Fruit fly (Drosophila melanogaster) whole organism, embryonic: ENCODE data around the gene CG2909.

ENCODE experiments used
- BtbVII ChIP-seq: fragments of 200-800 bp; sonication (Bioruptor generic); optimal IDR thresholded peaks from 3 replicates; lab custom pipeline; 2017; ENCODE audit warnings: missing biosample characterization, mild to moderate bottlenecking, missing genetic modification characterization
- CG10366 ChIP-seq: fragments of 200-800 bp; sonication (Bioruptor generic); IDR thresholded peaks from 2 replicates; pipeline ENCODE4 v1.3.6; 2022; ENCODE audit warnings: missing biosample characterization, missing genetic modification characterization
- CG12659 ChIP-seq: fragments of 200-800 bp; sonication (Bioruptor generic); optimal IDR thresholded peaks from 3 replicates; lab custom pipeline; 2017; ENCODE audit warnings: mild to moderate bottlenecking, missing biosample characterization, missing genetic modification reagents, missing genetic modification characterization
- CG13624 ChIP-seq: fragments of 200-800 bp; sonication (Bioruptor generic); optimal IDR thresholded peaks from 2 replicates; lab custom pipeline; 2016; ENCODE audit warnings: missing biosample characterization, missing genetic modification characterization
- CG14441 ChIP-seq: fragments of 200-800 bp; sonication (Bioruptor generic); IDR thresholded peaks from 2 replicates; pipeline ENCODE4 v1.3.6; 2022; ENCODE audit warnings: missing biosample characterization, missing genetic modification characterization
- CG14965 ChIP-seq: fragments of 200-800 bp; sonication (Bioruptor generic); optimal IDR thresholded peaks from 2 replicates; lab custom pipeline; 2016; ENCODE audit warnings: missing biosample characterization, missing genetic modification characterization, borderline replicate concordance
- CG15269 ChIP-seq: fragments of 200-800 bp; sonication (Bioruptor generic); optimal IDR thresholded peaks from 2 replicates; lab custom pipeline; 2018; ENCODE audit warnings: missing biosample characterization, mild to moderate bottlenecking, missing genetic modification characterization, moderate library complexity
- CG1602 ChIP-seq: fragments of 200-800 bp; sonication (Bioruptor generic); optimal IDR thresholded peaks from 3 replicates; lab custom pipeline; 2016; ENCODE audit warnings: missing biosample characterization, missing genetic modification characterization
- CG17385 ChIP-seq: fragments of 200-800 bp; sonication (Bioruptor generic); optimal IDR thresholded peaks from 3 replicates; lab custom pipeline; 2018; ENCODE audit warnings: missing biosample characterization, mild to moderate bottlenecking, missing genetic modification characterization
- CG18262 ChIP-seq: fragments of 200-800 bp; optimal IDR thresholded peaks from 3 replicates; lab custom pipeline; 2019; ENCODE audit warnings: missing biosample characterization, mild to moderate bottlenecking, missing genetic modification characterization, moderate library complexity
- CG2678 ChIP-seq: fragments of 200-800 bp; sonication (Bioruptor generic); optimal IDR thresholded peaks from 3 replicates; lab custom pipeline; 2019; ENCODE audit warnings: missing biosample characterization, mild to moderate bottlenecking, missing genetic modification characterization, moderate library complexity
- CG4820 ChIP-seq: fragments of 200-800 bp; sonication (Bioruptor generic); optimal IDR thresholded peaks from 3 replicates; lab custom pipeline; 2016; ENCODE audit warnings: missing biosample characterization, missing genetic modification characterization
- CG8388 ChIP-seq: fragments of 200-800 bp; sonication (Bioruptor generic); optimal IDR thresholded peaks from 2 replicates; lab custom pipeline; 2019; ENCODE audit warnings: missing biosample characterization, mild to moderate bottlenecking, missing genetic modification characterization, moderate library complexity
- CG8924 ChIP-seq: fragments of 200-800 bp; optimal IDR thresholded peaks from 3 replicates; lab custom pipeline; 2019; ENCODE audit warnings: missing biosample characterization, mild to moderate bottlenecking, missing genetic modification characterization, moderate library complexity
- CG9437 ChIP-seq: fragments of 200-800 bp; sonication (Bioruptor generic); optimal IDR thresholded peaks from 2 replicates; lab custom pipeline; 2018; ENCODE audit warnings: missing biosample characterization, mild to moderate bottlenecking, missing genetic modification characterization
- CG9727 ChIP-seq: fragments of 200-800 bp; sonication (Bioruptor generic); optimal IDR thresholded peaks from 3 replicates; lab custom pipeline; 2017; ENCODE audit warnings: missing biosample characterization, mild to moderate bottlenecking, missing genetic modification characterization
- D ChIP-seq, 2 experiments: fragments of 200-800 bp in 1 of 2; fragments of >200 bp in 1 of 2; sonication (Bioruptor generic) in 1 of 2; optimal IDR thresholded peaks; 2 replicates in 1 of 2; 3 replicates in 1 of 2; lab custom pipeline; 2017; ENCODE audit warnings: mild to moderate bottlenecking in 1 of 2, missing biosample characterization in 1 of 2, missing genetic modification characterization in 1 of 2, missing genetic modification reagents in 1 of 2
- Ets65A ChIP-seq: fragments of 200-800 bp; sonication (Bioruptor generic); peaks from one replicate; lab custom pipeline; 2016; ENCODE audit warnings: missing biosample characterization, missing genetic modification characterization
- Fer2 ChIP-seq: fragments of 200-800 bp; sonication (Bioruptor generic); optimal IDR thresholded peaks from 2 replicates; lab custom pipeline; 2018; ENCODE audit warnings: missing biosample characterization, mild to moderate bottlenecking, missing genetic modification characterization, moderate library complexity
- HHEX ChIP-seq: fragments of 200-800 bp; sonication (Bioruptor generic); optimal IDR thresholded peaks from 3 replicates; lab custom pipeline; 2017; ENCODE audit warnings: missing biosample characterization, mild to moderate bottlenecking, missing genetic modification characterization, missing genetic modification reagents
- HLHmδ ChIP-seq: fragments of 200-800 bp; sonication (Bioruptor generic); optimal IDR thresholded peaks from 2 replicates; lab custom pipeline; 2018; ENCODE audit warnings: missing biosample characterization, mild to moderate bottlenecking, missing genetic modification characterization, moderate library complexity
- Hmr ChIP-seq: fragments of 200-800 bp; sonication (Bioruptor generic); optimal IDR thresholded peaks from 3 replicates; lab custom pipeline; 2017; ENCODE audit warnings: mild to moderate bottlenecking, missing biosample characterization, missing genetic modification reagents, missing genetic modification characterization
- Hr3 ChIP-seq: fragments of 200-800 bp; sonication (Bioruptor generic); optimal IDR thresholded peaks from 3 replicates; lab custom pipeline; 2016; ENCODE audit warnings: missing biosample characterization, missing genetic modification characterization
- NC2β ChIP-seq: fragments of 200-800 bp; sonication (Bioruptor generic); optimal IDR thresholded peaks from 2 replicates; lab custom pipeline; 2016; ENCODE audit warnings: missing biosample characterization, missing genetic modification characterization
- PHDP ChIP-seq: fragments of 200-800 bp; sonication (Bioruptor generic); optimal IDR thresholded peaks from 3 replicates; lab custom pipeline; 2018; ENCODE audit warnings: missing biosample characterization, mild to moderate bottlenecking, missing genetic modification characterization, moderate library complexity
- Ptx1 ChIP-seq: fragments of 200-800 bp; sonication (Bioruptor generic); IDR thresholded peaks from 2 replicates; pipeline ENCODE4 v1.3.6; 2022; ENCODE audit warnings: missing biosample characterization, missing genetic modification characterization
- aop ChIP-seq: fragments of 200-800 bp; sonication (Bioruptor generic); IDR thresholded peaks from 2 replicates; pipeline ENCODE4 v1.3.6; 2022; ENCODE audit warnings: missing biosample characterization, missing genetic modification characterization
- bab2 ChIP-seq: fragments of 200-800 bp; sonication (Bioruptor generic); optimal IDR thresholded peaks from 2 replicates; lab custom pipeline; 2016; ENCODE audit warnings: missing biosample characterization, missing genetic modification characterization
- cas ChIP-seq: fragments of 200-800 bp; sonication (Bioruptor generic); IDR thresholded peaks from 2 replicates; pipeline ENCODE4 v1.3.6; 2022; ENCODE audit warnings: missing biosample characterization, missing genetic modification characterization
- dpn ChIP-seq, 2 experiments: fragments of 200-800 bp; sonication (Bioruptor generic); optimal IDR thresholded peaks; 3 replicates each; lab custom pipeline; 2016; ENCODE audit warnings: missing biosample characterization in 2 of 2, missing genetic modification characterization in 2 of 2
- exex ChIP-seq: fragments of 200-800 bp; sonication (Bioruptor generic); optimal IDR thresholded peaks from 4 replicates; lab custom pipeline; 2018; ENCODE audit warnings: missing biosample characterization, mild to moderate bottlenecking, missing genetic modification characterization, moderate library complexity
- fd3F ChIP-seq: fragments of 200-800 bp; sonication (Bioruptor generic); optimal IDR thresholded peaks from 2 replicates; lab custom pipeline; 2018; ENCODE audit warnings: missing biosample characterization, mild to moderate bottlenecking, missing genetic modification characterization, moderate library complexity
- grau ChIP-seq: fragments of 200-800 bp; optimal IDR thresholded peaks from 3 replicates; lab custom pipeline; 2019; ENCODE audit warnings: missing biosample characterization, mild to moderate bottlenecking, missing genetic modification characterization, moderate library complexity
- ham ChIP-seq: fragments of 200-800 bp; sonication (Bioruptor generic); IDR thresholded peaks from 2 replicates; pipeline ENCODE4 v1.3.6; 2022; ENCODE audit warnings: missing biosample characterization, missing genetic modification characterization
- hkb ChIP-seq, 2 experiments: fragments of 200-800 bp in 1 of 2; fragments of >200 bp in 1 of 2; sonication (Bioruptor generic) in 1 of 2; IDR thresholded peaks in 1 of 2; optimal IDR thresholded peaks in 1 of 2; 2 replicates each; pipeline versions ENCODE4 v1.3.6 to Lab custom; 2017 to 2022; ENCODE audit warnings: missing biosample characterization in 1 of 2, missing genetic modification characterization in 1 of 2
- ken ChIP-seq: fragments of 200-800 bp; sonication (Bioruptor generic); IDR thresholded peaks from 3 replicates; pipeline ENCODE4 v1.3.6; 2022; ENCODE audit warnings: missing biosample characterization, missing genetic modification characterization
- lola ChIP-seq, 3 experiments: fragments of >200 bp in 2 of 3; fragments of 200-800 bp in 1 of 3; sonication (Bioruptor generic) in 1 of 3; optimal IDR thresholded peaks; 2 replicates each; lab custom pipeline; 2017 to 2019; ENCODE audit warnings: missing biosample characterization in 3 of 3, missing genetic modification characterization in 3 of 3, mild to moderate bottlenecking in 1 of 3, moderate library complexity in 1 of 3
- luna ChIP-seq: fragments of 200-800 bp; sonication (Bioruptor generic); optimal IDR thresholded peaks from 2 replicates; lab custom pipeline; 2016; ENCODE audit warnings: missing biosample characterization, missing genetic modification characterization
- mam ChIP-seq: fragments of 200-800 bp; sonication (Bioruptor generic); optimal IDR thresholded peaks from 3 replicates; lab custom pipeline; 2016; ENCODE audit warnings: missing biosample characterization, missing genetic modification characterization
- peb ChIP-seq: fragments of 200-800 bp; sonication (Bioruptor generic); IDR thresholded peaks from 2 replicates; pipeline ENCODE4 v1.3.6; 2022; ENCODE audit warnings: missing biosample characterization, missing genetic modification characterization
- pum ChIP-seq: fragments of 200-800 bp; sonication (Bioruptor generic); optimal IDR thresholded peaks from 2 replicates; lab custom pipeline; 2016; ENCODE audit warnings: missing biosample characterization, missing genetic modification characterization
- repo ChIP-seq: fragments of 200-800 bp; sonication (Bioruptor generic); optimal IDR thresholded peaks from 2 replicates; lab custom pipeline; 2016; ENCODE audit warnings: missing biosample characterization, missing genetic modification characterization
- slp2 ChIP-seq: fragments of 200-800 bp; sonication (Bioruptor generic); optimal IDR thresholded peaks from 2 replicates; lab custom pipeline; 2016; ENCODE audit warnings: missing biosample characterization, missing genetic modification characterization
- sug ChIP-seq: fragments of 200-800 bp; optimal IDR thresholded peaks from 2 replicates; lab custom pipeline; 2019; ENCODE audit warnings: missing biosample characterization, mild to moderate bottlenecking, missing genetic modification characterization, moderate library complexity
- tap ChIP-seq: fragments of 200-800 bp; optimal IDR thresholded peaks from 3 replicates; lab custom pipeline; 2019; ENCODE audit warnings: missing biosample characterization, mild to moderate bottlenecking, missing genetic modification characterization, moderate library complexity
- toy ChIP-seq: fragments of 200-800 bp; sonication (Bioruptor generic); IDR thresholded peaks from 2 replicates; pipeline ENCODE4 v1.3.6; 2022; ENCODE audit warnings: missing biosample characterization, missing genetic modification characterization
- tx ChIP-seq: fragments of 200-800 bp; sonication (Bioruptor generic); optimal IDR thresholded peaks from 2 replicates; lab custom pipeline; 2016; ENCODE audit warnings: missing biosample characterization, missing genetic modification characterization
- vvl ChIP-seq: fragments of 200-800 bp; sonication (Bioruptor generic); IDR thresholded peaks from 2 replicates; pipeline ENCODE4 v1.3.6; 2022; ENCODE audit warnings: missing biosample characterization, missing genetic modification characterization

CG2909 gene

DNA sequence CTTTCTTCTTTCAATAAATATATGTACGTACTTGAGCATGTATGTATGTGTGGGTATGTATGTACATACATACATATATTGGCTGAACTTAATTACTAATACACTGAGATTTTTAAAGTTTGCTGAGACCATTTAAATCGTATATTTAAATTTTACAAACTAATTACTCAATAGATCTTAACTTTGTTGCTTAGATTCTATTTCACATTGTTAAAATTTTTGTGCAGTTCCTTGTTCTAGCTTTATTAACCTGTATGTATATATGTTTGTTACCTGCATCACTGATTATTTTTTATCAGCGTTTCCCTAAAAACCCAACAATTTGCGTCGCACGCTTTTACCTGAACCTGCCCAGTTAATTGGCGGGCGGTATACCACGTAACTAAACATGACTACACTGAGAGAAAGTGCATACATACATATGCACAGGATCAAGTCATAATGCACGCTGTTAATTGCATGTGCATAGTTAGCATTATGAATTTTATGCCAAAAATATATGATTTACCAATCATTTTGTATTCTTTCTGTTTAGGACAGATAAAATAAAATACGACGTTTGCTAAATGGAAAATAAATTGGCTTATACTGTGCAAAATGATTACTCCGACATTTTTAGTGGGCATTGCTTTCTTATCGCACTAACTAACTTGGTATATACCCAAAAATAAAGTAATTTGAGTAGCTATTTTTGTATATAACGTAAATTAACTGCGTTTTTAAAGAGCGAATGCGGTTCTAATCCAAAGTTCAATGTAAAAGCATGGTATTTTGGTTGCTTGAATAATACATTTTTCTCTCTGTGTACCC lies 36.5 kb downstream of the CG2909 start (continued):
- TF ChIP-seq vvl (GFP tag; lab: Robert Waterston, UW) (no peak), CG15269 (tag; lab: Kevin White, UChicago) (peak; percentile 11), NC2β (GFP tag; lab: Kevin White, UChicago) (no peak), CG4820 (GFP tag; lab: Kevin White, UChicago) (peak; percentile 20), lola (GFP tag; optimal IDR thresholded peaks at IDR 0.05; lab: Kevin White, UChicago) (peak in 1 of 3 experiments; percentile 45), CG14441 (0 out of 2 replicates have a peak, but pooled peaks have one; percentile 4), Ets65A (peak; percentile 94), mam (GFP tag; lab: Kevin White, UChicago) (peak; percentile 11), repo (GFP tag; lab: Kevin White, UChicago) (no peak), peb (GFP tag; lab: Robert Waterston, UW) (no peak), cas (GFP tag; lab: Robert Waterston, UW) (no peak), HLHmδ (GFP tag; lab: Kevin White, UChicago) (no peak), tx (GFP tag; lab: Kevin White, UChicago) (peak; percentile 12), CG8388 (GFP tag; lab: Kevin White, UChicago) (peak; percentile 6), CG13624 (GFP tag; lab: Kevin White, UChicago) (peak; percentile 36), ham (GFP tag; lab: Robert Waterston, UW) (no peak), exex (tag; lab: Kevin White, UChicago) (no peak), Hr3 (GFP tag; lab: Kevin White, UChicago) (peak; percentile 26), CG17385 (GFP tag; lab: Kevin White, UChicago) (peak; percentile 11), pum (GFP tag; lab: Kevin White, UChicago) (peak; percentile 30), PHDP (peak; percentile 3), toy (GFP tag; lab: Robert Waterston, UW) (no peak), Hmr (GFP tag; lab: Kevin White, UChicago) (peak; percentile 5), Fer2 (tag; lab: Kevin White, UChicago) (no peak), Ptx1 (GFP tag; lab: Robert Waterston, UW) (0 out of 2 replicates have a peak, but pooled peaks have one; percentile 30), CG8924 (peak; percentile 17), CG14965 (GFP tag; lab: Kevin White, UChicago) (no peak), CG9727 (peak; percentile 60), CG12659 (peak; percentile 37), HHEX (GFP tag; lab: Kevin White, UChicago) (no peak), grau (tag; lab: Kevin White, UChicago) (peak; percentile 39), sug (tag; lab: Kevin White, UChicago) (no peak), CG18262 (peak; percentile 62), tap (tag; lab: Kevin White, UChicago) (no peak), CG10366 (no peak), aop (GFP tag; lab: Robert Waterston, UW) (no peak), ken (GFP tag; lab: Robert Waterston, UW) (no peak), slp2 (GFP tag; lab: Kevin White, UChicago) (peak; percentile 5), hkb (optimal IDR thresholded peaks at IDR 0.05; lab: Kevin White, UChicago) (no peak), hkb (GFP tag; IDR thresholded peaks at IDR 0.05; lab: Robert Waterston, UW) (peak; percentile 31; the same call in 1 of the 2 replicates), luna (GFP tag; lab: Kevin White, UChicago) (no peak), BtbVII (GFP tag; lab: Kevin White, UChicago) (peak; percentile 22), bab2 (peak; percentile 8), CG1602 (GFP tag; lab: Kevin White, UChicago) (peak; percentile 31), D (optimal IDR thresholded peaks at IDR 0.05; lab: Kevin White, UChicago) (no peak), D (GFP tag; optimal IDR thresholded peaks at IDR 0.05; lab: Kevin White, UChicago) (peak; percentile 27), CG2678 (tag; lab: Kevin White, UChicago) (peak; percentile 58), dpn (GFP tag; optimal IDR thresholded peaks at IDR 0.05; lab: Kevin White, UChicago) (peak in 1 of 2 experiments; percentile 25), fd3F (no peak), CG9437 (peak; percentile 56)
